Worm (Caenorhabditis elegans) whole organism, L4 larva: Measurements from ENCODE around the gene F10C1.23.

ENCODE experiments used
- ZK546.5 ChIP-seq, 2 experiments: sonication (generic microtip); optimal IDR thresholded peaks; 2 replicates each; lab custom pipeline; 2017; ENCODE audit warnings: missing biosample characterization in 2 of 2, missing genetic modification characterization in 2 of 2
- attf-4 ChIP-seq: sonication (generic microtip); optimal IDR thresholded peaks from 3 replicates; lab custom pipeline; 2017; ENCODE audit warnings: missing biosample characterization, missing genetic modification characterization
- dpl-1 ChIP-seq: fragments of 150-350 bp; optimal IDR thresholded peaks from 2 replicates; lab custom pipeline; 2014; ENCODE audit warnings: missing biosample characterization, missing genetic modification reagents, missing genetic modification characterization
- lir-3 ChIP-seq: sonication (generic microtip); optimal IDR thresholded peaks from 2 replicates; lab custom pipeline; 2016; ENCODE audit warnings: mild to moderate bottlenecking, missing genetic modification characterization, missing compliant biosample characterization
- mdl-1 ChIP-seq, 2 experiments: fragments of 150-350 bp in 1 of 2; sonication (generic microtip) in 1 of 2; optimal IDR thresholded peaks; 2 replicates each; lab custom pipeline; 2014 to 2017; ENCODE audit warnings: missing biosample characterization in 2 of 2, missing genetic modification characterization in 2 of 2
- pqm-1 ChIP-seq: sonication (generic microtip); optimal IDR thresholded peaks from 2 replicates; lab custom pipeline; 2017; ENCODE audit warnings: missing biosample characterization, missing genetic modification characterization
- unc-39 ChIP-seq: sonication (generic microtip); optimal IDR thresholded peaks from 2 replicates; lab custom pipeline; 2017; ENCODE audit warnings: missing biosample characterization, missing genetic modification characterization

DNA sequence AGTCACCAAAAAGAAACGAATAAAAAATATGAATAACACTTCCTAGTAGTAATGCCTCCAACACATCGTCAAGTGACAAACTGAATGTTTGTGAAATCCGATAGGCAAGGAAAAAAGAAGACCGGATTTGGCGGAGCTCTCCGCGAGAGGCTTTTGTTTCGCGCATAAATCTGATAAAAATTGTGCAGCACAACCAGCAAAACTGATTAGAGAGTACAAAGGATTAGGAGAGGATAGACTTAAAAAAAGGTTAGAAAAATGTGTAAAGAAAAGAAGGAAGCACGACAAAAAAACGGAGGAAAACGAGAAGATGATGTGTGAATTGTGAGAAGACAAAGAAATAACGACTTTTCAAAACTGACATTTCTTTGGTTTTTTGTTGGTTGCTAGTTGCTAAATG, 30.1 kb upstream of the F10C1.23 start, which contains the start of gene rab-3:
- no peak for TF ChIP-seq mdl-1 (tag; optimal IDR thresholded peaks at IDR 0.05; lab: Kevin White, UChicago)
- TF ChIP-seq attf-4 (tag; lab: Kevin White, UChicago): no peak
- TF ChIP-seq dpl-1: no peak
- TF ChIP-seq unc-39 (tag; lab: Kevin White, UChicago): no peak
- no peak for TF ChIP-seq lir-3 (tag; lab: Kevin White, UChicago)
- TF ChIP-seq pqm-1 (tag; lab: Kevin White, UChicago): no peak
- no peak for TF ChIP-seq ZK546.5 (tag; optimal IDR thresholded peaks at IDR 0.05; lab: Kevin White, UChicago)
